Worm (Caenorhabditis elegans) whole organism, late embryonic: ENCODE measurements around the gene T11B7.1.

Source experiments
- C08G9.2 ChIP-seq: sonication (generic microtip); optimal IDR thresholded peaks from 2 replicates; lab custom pipeline; 2016; ENCODE audit warnings: mild to moderate bottlenecking, missing genetic modification characterization, moderate library complexity, missing compliant biosample characterization
- C38D4.7 ChIP-seq: fragments of 200-800 bp; sonication (Bioruptor generic); optimal IDR thresholded peaks from 2 replicates; lab custom pipeline; 2018; ENCODE audit warnings: mild to moderate bottlenecking, missing genetic modification characterization, moderate library complexity, missing compliant biosample characterization
- F13H6.1 ChIP-seq: sonication (generic microtip); optimal IDR thresholded peaks from 2 replicates; lab custom pipeline; 2016; ENCODE audit warnings: missing genetic modification characterization, missing compliant biosample characterization
- ahr-1 ChIP-seq: sonication (generic microtip); optimal IDR thresholded peaks from 2 replicates; lab custom pipeline; 2016; ENCODE audit warnings: missing genetic modification characterization, missing compliant biosample characterization
- ama-1 ChIP-seq: fragments of 150-350 bp; optimal IDR thresholded peaks from 2 replicates; lab custom pipeline; 2014
- ceh-18 ChIP-seq: sonication (generic microtip); optimal IDR thresholded peaks from 2 replicates; lab custom pipeline; 2016; ENCODE audit warnings: missing genetic modification characterization, missing compliant biosample characterization
- ceh-19 ChIP-seq: fragments of 200-800 bp; sonication (Bioruptor generic); optimal IDR thresholded peaks from 2 replicates; lab custom pipeline; 2018; ENCODE audit warnings: mild to moderate bottlenecking, missing genetic modification characterization, missing compliant biosample characterization
- ceh-22 ChIP-seq: sonication (generic microtip); optimal IDR thresholded peaks from 2 replicates; lab custom pipeline; 2017; ENCODE audit warnings: missing biosample characterization, missing genetic modification characterization
- ceh-30 ChIP-seq: fragments of 150-350 bp; optimal IDR thresholded peaks from 2 replicates; lab custom pipeline; 2014; ENCODE audit warnings: missing biosample characterization, missing genetic modification characterization
- ceh-31 ChIP-seq: sonication (generic microtip); optimal IDR thresholded peaks from 2 replicates; lab custom pipeline; 2016; ENCODE audit warnings: missing genetic modification characterization, missing compliant biosample characterization
- ceh-48 ChIP-seq: sonication (generic microtip); optimal IDR thresholded peaks from 2 replicates; lab custom pipeline; 2016; ENCODE audit warnings: missing genetic modification characterization, inconsistent platforms, missing compliant biosample characterization
- ceh-6 ChIP-seq: fragments of 200-800 bp; sonication (Bioruptor generic); optimal IDR thresholded peaks from 2 replicates; lab custom pipeline; 2018; ENCODE audit warnings: mild to moderate bottlenecking, missing genetic modification characterization, missing compliant biosample characterization
- dmd-4 ChIP-seq: sonication (generic microtip); optimal IDR thresholded peaks from 2 replicates; lab custom pipeline; 2016; ENCODE audit warnings: borderline replicate concordance, missing genetic modification characterization, missing compliant biosample characterization
- elt-4 ChIP-seq: sonication (generic microtip); optimal IDR thresholded peaks from 2 replicates; lab custom pipeline; 2016; ENCODE audit warnings: missing genetic modification characterization, missing compliant biosample characterization
- ets-4 ChIP-seq: sonication (generic microtip); optimal IDR thresholded peaks from 2 replicates; lab custom pipeline; 2016; ENCODE audit warnings: missing genetic modification characterization, missing compliant biosample characterization
- eyg-1 ChIP-seq: sonication (generic microtip); optimal IDR thresholded peaks from 2 replicates; lab custom pipeline; 2016; ENCODE audit warnings: missing genotype, missing genetic modification characterization, missing compliant biosample characterization
- fax-1 ChIP-seq: sonication (generic microtip); optimal IDR thresholded peaks from 2 replicates; lab custom pipeline; 2016; ENCODE audit warnings: missing genotype, missing genetic modification characterization, missing compliant biosample characterization
- fkh-6 ChIP-seq: sonication (generic microtip); optimal IDR thresholded peaks from 2 replicates; lab custom pipeline; 2016; ENCODE audit warnings: missing genetic modification characterization, missing compliant biosample characterization
- gmeb-2 ChIP-seq: sonication (generic microtip); optimal IDR thresholded peaks from 2 replicates; lab custom pipeline; 2016; ENCODE audit warnings: missing genetic modification characterization, inconsistent platforms, missing compliant biosample characterization
- hlh-15 ChIP-seq: sonication (generic microtip); optimal IDR thresholded peaks from 2 replicates; lab custom pipeline; 2016; ENCODE audit warnings: missing genetic modification characterization, missing compliant biosample characterization
- hlh-30 ChIP-seq: sonication (generic microtip); optimal IDR thresholded peaks from 2 replicates; lab custom pipeline; 2017; ENCODE audit warnings: antibody characterized with exemption, missing genetic modification characterization, missing compliant biosample characterization; ENCODE audit not compliant: insufficient read depth
- hlh-6 ChIP-seq: sonication (generic microtip); optimal IDR thresholded peaks from 2 replicates; lab custom pipeline; 2016; ENCODE audit warnings: missing genotype, missing genetic modification characterization, missing compliant biosample characterization
- hlh-8 ChIP-seq: sonication (generic microtip); optimal IDR thresholded peaks from 2 replicates; lab custom pipeline; 2016; ENCODE audit warnings: missing genotype, missing genetic modification characterization, missing compliant biosample characterization
- lim-6 ChIP-seq: sonication (generic microtip); optimal IDR thresholded peaks from 2 replicates; lab custom pipeline; 2016; ENCODE audit warnings: missing genetic modification characterization, missing compliant biosample characterization
- madf-2 ChIP-seq: sonication (generic microtip); optimal IDR thresholded peaks from 2 replicates; lab custom pipeline; 2017; ENCODE audit warnings: missing genetic modification characterization, missing compliant biosample characterization
- mec-3 ChIP-seq: sonication (generic microtip); optimal IDR thresholded peaks from 2 replicates; lab custom pipeline; 2016; ENCODE audit warnings: borderline replicate concordance, missing genetic modification characterization, missing compliant biosample characterization
- nhr-11 ChIP-seq: fragments of 150-350 bp; optimal IDR thresholded peaks from 2 replicates; lab custom pipeline; 2014; ENCODE audit warnings: missing biosample characterization, missing genetic modification characterization
- npax-4 ChIP-seq: sonication (generic microtip); optimal IDR thresholded peaks from 2 replicates; lab custom pipeline; 2016; ENCODE audit warnings: missing genetic modification characterization, missing compliant biosample characterization
- odd-2 ChIP-seq: sonication (generic microtip); optimal IDR thresholded peaks from 2 replicates; lab custom pipeline; 2017; ENCODE audit warnings: antibody characterized with exemption, mild to moderate bottlenecking, missing genetic modification characterization, missing compliant biosample characterization
- pag-3 ChIP-seq: sonication (generic microtip); optimal IDR thresholded peaks from 2 replicates; lab custom pipeline; 2016; ENCODE audit warnings: missing compliant biosample characterization, missing genetic modification characterization, borderline replicate concordance
- pax-1 ChIP-seq: fragments of 150-350 bp; optimal IDR thresholded peaks from 2 replicates; lab custom pipeline; 2014; ENCODE audit warnings: missing biosample characterization, missing genetic modification characterization
- pha-2 ChIP-seq: sonication (generic microtip); optimal IDR thresholded peaks from 2 replicates; lab custom pipeline; 2017; ENCODE audit warnings: mild to moderate bottlenecking, missing genetic modification characterization, missing compliant biosample characterization
- sdc-2 ChIP-seq: sonication (generic microtip); optimal IDR thresholded peaks from 2 replicates; lab custom pipeline; 2016; ENCODE audit warnings: missing genotype, missing genetic modification characterization, missing compliant biosample characterization
- sox-4 ChIP-seq: sonication (generic microtip); optimal IDR thresholded peaks from 2 replicates; lab custom pipeline; 2017; ENCODE audit warnings: mild to moderate bottlenecking, missing genetic modification characterization, inconsistent platforms, missing compliant biosample characterization
- tbx-2 ChIP-seq: sonication (generic microtip); optimal IDR thresholded peaks from 2 replicates; lab custom pipeline; 2016; ENCODE audit warnings: missing genetic modification characterization, missing compliant biosample characterization
- ttx-3 ChIP-seq: sonication (generic microtip); optimal IDR thresholded peaks from 2 replicates; lab custom pipeline; 2016; ENCODE audit warnings: missing genetic modification reagents, missing genetic modification characterization, missing compliant biosample characterization
- zip-5 ChIP-seq: sonication (generic microtip); optimal IDR thresholded peaks from 2 replicates; lab custom pipeline; 2016; ENCODE audit warnings: missing genetic modification characterization, missing compliant biosample characterization

T11B7.1 gene

DNA sequence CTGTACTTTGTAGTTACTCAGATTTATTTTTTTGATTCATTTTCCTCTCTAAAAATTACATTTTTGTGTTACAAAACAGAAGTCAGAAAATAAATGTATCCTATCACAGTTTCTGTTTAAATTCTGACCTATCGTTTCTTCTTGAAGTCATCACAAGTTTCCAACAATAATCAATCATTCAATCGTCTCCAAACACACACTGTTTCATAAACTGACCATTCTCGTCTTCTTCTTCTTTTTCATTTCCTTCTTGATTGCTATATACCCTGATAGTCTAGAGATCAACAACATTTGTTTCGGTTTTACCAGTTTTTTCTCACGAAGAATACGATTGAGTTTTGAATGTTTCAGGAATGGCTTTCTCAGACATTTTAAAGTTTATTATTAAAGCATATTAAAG is 25.4 kb upstream of the T11B7.1 start:
- TF ChIP-seq nhr-11 (tag; lab: Kevin White, UChicago) = no peak
- TF ChIP-seq hlh-15 (tag; lab: Kevin White, UChicago) = no peak
- no peak for TF ChIP-seq lim-6 (tag; lab: Kevin White, UChicago)
- no peak for TF ChIP-seq F13H6.1
- no peak for TF ChIP-seq ceh-30
- TF ChIP-seq eyg-1 (tag; lab: Kevin White, UChicago) = no peak
- TF ChIP-seq gmeb-2 = no peak
- TF ChIP-seq pha-2 (tag; lab: Kevin White, UChicago) = no peak
- no peak for TF ChIP-seq hlh-8
- TF ChIP-seq pax-1 (tag; lab: Kevin White, UChicago) = no peak
- TF ChIP-seq ceh-48 (tag; lab: Kevin White, UChicago) = no peak
- no peak for TF ChIP-seq elt-4 (tag; lab: Kevin White, UChicago)
- TF ChIP-seq fkh-6 (tag; lab: Kevin White, UChicago) = no peak
- no peak for TF ChIP-seq zip-5 (tag; lab: Kevin White, UChicago)
- no peak for TF ChIP-seq mec-3 (tag; lab: Kevin White, UChicago)
- TF ChIP-seq ets-4 (tag; lab: Kevin White, UChicago) = no peak
- no peak for TF ChIP-seq pag-3
- no peak for TF ChIP-seq C38D4.7 (GFP tag; lab: Kevin White, UChicago)

DNA sequence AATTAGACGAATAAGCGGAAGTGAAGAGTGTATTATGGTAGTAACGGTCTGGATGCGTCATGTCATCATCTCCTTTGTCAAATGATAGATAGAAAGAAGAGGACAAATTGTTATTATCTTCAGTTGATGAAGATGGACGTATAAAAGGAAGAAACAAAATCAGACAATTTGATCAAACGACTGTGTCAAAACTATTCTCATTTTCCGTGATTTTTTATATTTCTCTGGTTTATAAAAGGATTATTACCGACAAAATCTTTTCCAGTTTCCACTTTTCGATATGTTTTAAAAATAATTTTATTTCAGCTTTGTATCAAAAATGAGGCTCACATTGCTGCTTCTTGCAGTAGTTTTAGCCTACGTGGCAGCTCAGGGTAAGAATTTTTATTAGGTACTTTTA is 24.5 kb upstream of the T11B7.1 start, which contains the start of gene grsp-2:
Gene grsp-2, plus strand, starts transcription at position 301 of the 400 bp plus-strand sequence.
- TF ChIP-seq hlh-30 (no peak), odd-2 (tag; lab: Kevin White, UChicago) (no peak), hlh-8 (no peak), ceh-31 (tag; lab: Kevin White, UChicago) (no peak), ceh-6 (no peak), ama-1 (lab: Kevin White, UChicago) (no peak), madf-2 (tag; lab: Kevin White, UChicago) (no peak), lim-6 (tag; lab: Kevin White, UChicago) (no peak)
- TF ChIP-seq, all 69 proteins: peak for 0

DNA sequence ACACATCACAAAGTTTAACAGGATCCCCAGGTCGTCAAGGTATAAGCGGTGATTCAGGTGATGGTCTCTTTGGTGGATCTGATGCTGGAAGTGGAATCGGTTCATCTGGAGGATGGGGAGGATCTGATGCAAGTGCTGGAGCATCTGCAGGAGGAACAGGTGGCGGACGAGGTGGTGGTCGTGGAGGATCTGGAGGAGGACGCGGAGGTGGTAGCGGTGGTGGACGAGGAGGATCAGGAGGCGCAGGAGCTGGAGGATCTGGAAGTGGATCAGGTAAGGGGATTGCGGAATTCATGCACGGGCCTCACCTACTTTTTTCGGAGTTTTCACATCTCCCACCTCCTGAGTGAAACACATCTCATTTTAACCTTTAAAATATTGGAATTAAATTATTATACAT is 23.9 kb upstream of the T11B7.1 start:
- TF ChIP-seq ceh-19 (GFP tag; lab: Kevin White, UChicago) (no peak), tbx-2 (no peak), ceh-22 (tag; lab: Kevin White, UChicago) (no peak), hlh-6 (tag; lab: Kevin White, UChicago) (no peak), ceh-31 (tag; lab: Kevin White, UChicago) (no peak), dmd-4 (no peak), zip-5 (tag; lab: Kevin White, UChicago) (no peak), eyg-1 (tag; lab: Kevin White, UChicago) (no peak), npax-4 (no peak), pax-1 (tag; lab: Kevin White, UChicago) (no peak), C08G9.2 (tag; lab: Kevin White, UChicago) (no peak), sox-4 (tag; lab: Kevin White, UChicago) (no peak), hlh-30 (no peak), nhr-11 (tag; lab: Kevin White, UChicago) (no peak), ahr-1 (no peak), F13H6.1 (no peak), ceh-18 (no peak), sdc-2 (tag; lab: Kevin White, UChicago) (no peak), fax-1 (tag; lab: Kevin White, UChicago) (no peak)
- TF ChIP-seq, all 69 proteins: peak for 0

DNA sequence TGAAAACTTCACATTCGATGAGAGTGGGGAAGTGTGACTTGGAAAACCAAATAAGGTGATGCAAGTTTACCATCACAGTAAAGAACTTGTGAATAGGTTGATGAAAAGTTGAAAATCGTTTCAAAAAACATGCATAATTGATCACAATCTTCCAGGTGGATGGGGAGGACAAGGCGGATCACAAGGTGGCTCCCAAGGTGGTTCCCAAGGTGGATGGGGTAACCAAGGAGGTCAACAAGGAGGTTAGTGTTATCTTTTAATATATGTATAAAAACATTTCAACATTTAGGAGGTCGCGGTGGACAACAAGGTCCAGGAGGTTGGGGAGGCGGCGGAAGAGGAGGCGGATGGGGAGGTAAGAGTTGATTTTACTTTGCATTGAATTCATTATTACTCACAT is 22.9 kb upstream of the T11B7.1 start, which contains the start of gene T28C6.10:
Gene T28C6.10, plus strand, starts transcription at position 301 of the 400 bp plus-strand sequence.
- TF ChIP-seq ttx-3 (tag; lab: Kevin White, UChicago) (no peak), pha-2 (tag; lab: Kevin White, UChicago) (no peak), ceh-18 (no peak), hlh-6 (tag; lab: Kevin White, UChicago) (no peak), elt-4 (tag; lab: Kevin White, UChicago) (no peak), ceh-19 (GFP tag; lab: Kevin White, UChicago) (no peak), ceh-48 (tag; lab: Kevin White, UChicago) (no peak), ceh-30 (no peak)
